Fruit fly (Drosophila melanogaster): ENCODE results near the gene CG6638.

Gene CG6638

dm6 chr3L:8524816-8525625, 50.9 kb downstream of the CG6638 start, which contains the start of the genes GstO1 and foi (continued):
- TF ChIP-seq bbx (GFP tag; IDR thresholded peaks at IDR 0.05; ENCODE audit: partially characterized antibody) (peak; percentile 99), CG14860 (GFP tag; IDR thresholded peaks at IDR 0.05; ENCODE audit: partially characterized antibody) (peak; percentile 99), CG11456 (GFP tag; IDR thresholded peaks at IDR 0.05) (no peak), zen2 (GFP tag; IDR thresholded peaks at IDR 0.05; ENCODE audit: partially characterized antibody) (peak; percentile 94), stc (GFP tag; IDR thresholded peaks at IDR 0.05) (no peak), CG34224 (GFP tag; IDR thresholded peaks at IDR 0.05; ENCODE audit: partially characterized antibody) (peak; percentile 94), ems (GFP tag; optimal IDR thresholded peaks at IDR 0.05) (no peak), CG2129 (GFP tag; IDR thresholded peaks at IDR 0.05; ENCODE audit: partially characterized antibody) (peak; percentile 91), CG16813 (GFP tag; IDR thresholded peaks at IDR 0.05; ENCODE audit: partially characterized antibody) (peak; percentile 99), croc (GFP tag; conservative IDR thresholded peaks at IDR 0.05) (no peak), mld (GFP tag; IDR thresholded peaks at IDR 0.05; ENCODE audit: partially characterized antibody) (peak; percentile 99), shn (GFP tag; optimal IDR thresholded peaks at IDR 0.05) (no peak), Dip3 (GFP tag; optimal IDR thresholded peaks at IDR 0.05) (no peak), Hey (tag; optimal IDR thresholded peaks at IDR 0.05) (no peak), sc (optimal IDR thresholded peaks at IDR 0.05) (no peak), sc (GFP tag; optimal IDR thresholded peaks at IDR 0.05) (no peak), CG4424 (GFP tag; optimal IDR thresholded peaks at IDR 0.05) (no peak), sug (tag; optimal IDR thresholded peaks at IDR 0.05) (peak; percentile 55), CG9215 (GFP tag; IDR thresholded peaks at IDR 0.05) (no peak), CG10565 (GFP tag; optimal IDR thresholded peaks at IDR 0.05) (no peak), CG14667 (GFP tag; IDR thresholded peaks at IDR 0.05) (no peak), D19A (tag; optimal IDR thresholded peaks at IDR 0.05) (peak; percentile 25), tap (tag; optimal IDR thresholded peaks at IDR 0.05) (no peak), exex (tag; optimal IDR thresholded peaks at IDR 0.05) (no peak), E2f1 (GFP tag; IDR thresholded peaks at IDR 0.05) (no peak; the same call in 1 of the 2 replicates), CG4328 (GFP tag; optimal IDR thresholded peaks at IDR 0.05) (no peak), jigr1 (GFP tag; IDR thresholded peaks at IDR 0.05) (no peak), sim (GFP tag; IDR thresholded peaks at IDR 0.05) (no peak), toy (GFP tag; IDR thresholded peaks at IDR 0.05) (no peak), ERR (GFP tag; optimal IDR thresholded peaks at IDR 0.05) (no peak), Deaf1 (tag; optimal IDR thresholded peaks at IDR 0.05) (peak; percentile 2), Jarid2 (GFP tag; optimal IDR thresholded peaks at IDR 0.05) (peak; percentile 66), Optix (GFP tag; IDR thresholded peaks at IDR 0.05) (no peak), ham (GFP tag; IDR thresholded peaks at IDR 0.05) (no peak), BEAF-32 (GFP tag; optimal IDR thresholded peaks at IDR 0.05) (peak; percentile 96), CG6813 (GFP tag; optimal IDR thresholded peaks at IDR 0.05) (no peak), CG11247 (GFP tag; IDR thresholded peaks at IDR 0.05) (peak; percentile 54), pzg (GFP tag; optimal IDR thresholded peaks at IDR 0.05) (peak; percentile 89), CG13424 (tag; optimal IDR thresholded peaks at IDR 0.05) (peak; percentile 19), unc-4 (GFP tag; IDR thresholded peaks at IDR 0.05; ENCODE audit: partially characterized antibody) (peak; percentile 95), scrt (GFP tag; optimal IDR thresholded peaks at IDR 0.05) (peak; percentile 0), bowl (GFP tag; IDR thresholded peaks at IDR 0.05) (no peak), D19B (GFP tag; optimal IDR thresholded peaks at IDR 0.05) (no peak), Adf1 (GFP tag; IDR thresholded peaks at IDR 0.05) (peak; percentile 26; the same call in 1 of the 2 replicates), vvl (GFP tag; IDR thresholded peaks at IDR 0.05) (peak; percentile 48), lab (GFP tag; optimal IDR thresholded peaks at IDR 0.05) (peak; percentile 37), GATAe (GFP tag; conservative IDR thresholded peaks at IDR 0.05) (no peak), fd64A (GFP tag; optimal IDR thresholded peaks at IDR 0.05) (no peak)
